Fruit fly (Drosophila melanogaster) Kc167 (cell line): ENCODE results near the gene CG32023.

ENCODE experiments used
- Myc ChIP-seq: fragments of >200 bp; optimal IDR thresholded peaks from 2 replicates; lab custom pipeline; 2017; ENCODE audit warnings: missing external identifiers
- Sin3A ChIP-seq: fragments of >200 bp; optimal IDR thresholded peaks from 2 replicates; lab custom pipeline; 2018; ENCODE audit warnings: missing external identifiers
- h ChIP-seq: fragments of >200 bp; optimal IDR thresholded peaks from 3 replicates; lab custom pipeline; 2018; ENCODE audit warnings: missing external identifiers
- insv ChIP-seq: fragments of >200 bp; optimal IDR thresholded peaks from 3 replicates; lab custom pipeline; 2018; ENCODE audit warnings: missing external identifiers
- psq ChIP-seq: fragments of >200 bp; optimal IDR thresholded peaks from 2 replicates; lab custom pipeline; 2017; ENCODE audit warnings: missing external identifiers

- TF ChIP-seq insv (lab: Kevin White, UChicago) (no peak), psq (lab: Kevin White, UChicago) (no peak), Myc (no peak), h (no peak), Sin3A (no peak)
Measured at dm6 chr3L:8798129-8798528, 5.9 kb downstream of the CG32023 start.
